Fruit fly (Drosophila melanogaster) whole organism, embryonic: Measurements from ENCODE around the gene CG13041.

Source experiments
- Antp ChIP-seq: fragments of 200-800 bp; sonication (Bioruptor generic); optimal IDR thresholded peaks from 3 replicates; lab custom pipeline; 2016; ENCODE audit warnings: missing biosample characterization, missing genetic modification characterization
- BEAF-32 ChIP-seq: fragments of 200-800 bp; sonication (Bioruptor generic); optimal IDR thresholded peaks from 3 replicates; lab custom pipeline; 2017; ENCODE audit warnings: missing biosample characterization, missing genetic modification characterization, mild to moderate bottlenecking, moderate library complexity, missing genetic modification reagents
- CG10565 ChIP-seq: fragments of 200-800 bp; sonication (Bioruptor generic); optimal IDR thresholded peaks from 3 replicates; lab custom pipeline; 2016; ENCODE audit warnings: missing biosample characterization, mild to moderate bottlenecking, missing genetic modification characterization
- CG11398 ChIP-seq: fragments of 200-800 bp; sonication (Bioruptor generic); optimal IDR thresholded peaks from 2 replicates; lab custom pipeline; 2016; ENCODE audit warnings: missing biosample characterization, missing genetic modification characterization
- CG11695 ChIP-seq: fragments of 200-800 bp; sonication (Bioruptor generic); IDR thresholded peaks from 3 replicates; pipeline ENCODE4 v1.3.6; 2022; ENCODE audit warnings: missing biosample characterization, missing genetic modification characterization
- CG11723 ChIP-seq: fragments of 200-800 bp; sonication (Bioruptor generic); optimal IDR thresholded peaks from 2 replicates; lab custom pipeline; 2017; ENCODE audit warnings: missing biosample characterization, mild to moderate bottlenecking, missing genetic modification characterization
- CG12071 ChIP-seq: fragments of 200-800 bp; sonication (Bioruptor generic); optimal IDR thresholded peaks from 3 replicates; lab custom pipeline; 2018; ENCODE audit warnings: missing biosample characterization, mild to moderate bottlenecking, missing genetic modification characterization
- CG12104 ChIP-seq: fragments of 200-800 bp; sonication (Bioruptor generic); optimal IDR thresholded peaks from 3 replicates; lab custom pipeline; 2016; ENCODE audit warnings: missing biosample characterization, missing genetic modification characterization
- CG14050 ChIP-seq: fragments of 200-800 bp; sonication (Bioruptor generic); IDR thresholded peaks from 3 replicates; pipeline ENCODE4 v1.3.6; 2022; ENCODE audit warnings: missing biosample characterization, missing genetic modification characterization
- CG14441 ChIP-seq: fragments of 200-800 bp; sonication (Bioruptor generic); IDR thresholded peaks from 2 replicates; pipeline ENCODE4 v1.3.6; 2022; ENCODE audit warnings: missing biosample characterization, missing genetic modification characterization
- CG15011 ChIP-seq: fragments of 200-800 bp; sonication (Bioruptor generic); optimal IDR thresholded peaks from 3 replicates; lab custom pipeline; 2018; ENCODE audit warnings: missing biosample characterization, mild to moderate bottlenecking, missing genetic modification characterization
- CG16815 ChIP-seq: fragments of 200-800 bp; sonication (Bioruptor generic); optimal IDR thresholded peaks from 3 replicates; lab custom pipeline; 2017; ENCODE audit warnings: missing biosample characterization, mild to moderate bottlenecking, missing genetic modification characterization
- CG30020 ChIP-seq: fragments of 200-800 bp; optimal IDR thresholded peaks from 2 replicates; lab custom pipeline; 2019; ENCODE audit warnings: missing biosample characterization, mild to moderate bottlenecking, missing genetic modification characterization, moderate library complexity
- CG31365 ChIP-seq: fragments of 200-800 bp; sonication (Bioruptor generic); optimal IDR thresholded peaks from 2 replicates; lab custom pipeline; 2018; ENCODE audit warnings: missing biosample characterization, mild to moderate bottlenecking, missing genetic modification characterization
- CG3847 ChIP-seq: fragments of 200-800 bp; sonication (Bioruptor generic); IDR thresholded peaks from 2 replicates; pipeline ENCODE4 v1.3.6; 2022; ENCODE audit warnings: missing biosample characterization, missing genetic modification characterization
- CG4404 ChIP-seq: fragments of 200-800 bp; sonication (Bioruptor generic); IDR thresholded peaks from 2 replicates; pipeline ENCODE4 v1.3.6; 2022; ENCODE audit warnings: missing biosample characterization, missing genetic modification characterization
- CG8478 ChIP-seq: fragments of >200 bp; optimal IDR thresholded peaks from 2 replicates; lab custom pipeline; 2018
- CG9932 ChIP-seq: fragments of 200-800 bp; sonication (Bioruptor generic); IDR thresholded peaks from 2 replicates; pipeline ENCODE4 v1.3.6; 2022; ENCODE audit warnings: missing biosample characterization, missing genetic modification characterization
- Dbx ChIP-seq: fragments of 200-800 bp; sonication (Bioruptor generic); IDR thresholded peaks from 3 replicates; pipeline ENCODE4 v1.3.6; 2022; ENCODE audit warnings: missing biosample characterization, missing genetic modification characterization
- Dll ChIP-seq: fragments of 200-800 bp; sonication (Bioruptor generic); IDR thresholded peaks from 4 replicates; pipeline ENCODE4 v1.3.6; 2022; ENCODE audit warnings: missing biosample characterization, missing genetic modification characterization; ENCODE audit not compliant: partially characterized antibody
- Drgx ChIP-seq: fragments of 200-800 bp; sonication (Bioruptor generic); IDR thresholded peaks from 2 replicates; pipeline ENCODE4 v1.3.6; 2022; ENCODE audit warnings: missing biosample characterization, missing genetic modification characterization
- H2.0 ChIP-seq: fragments of 200-800 bp; sonication (Bioruptor generic); IDR thresholded peaks from 2 replicates; pipeline ENCODE4 v1.3.6; 2022; ENCODE audit warnings: missing biosample characterization, missing genetic modification characterization
- Hsf ChIP-seq: fragments of 200-800 bp; sonication (Bioruptor generic); optimal IDR thresholded peaks from 3 replicates; lab custom pipeline; 2016; ENCODE audit warnings: missing biosample characterization, missing genetic modification characterization
- MTF-1 ChIP-seq: fragments of 200-800 bp; sonication (Bioruptor generic); optimal IDR thresholded peaks from 2 replicates; lab custom pipeline; 2018; ENCODE audit warnings: missing biosample characterization, mild to moderate bottlenecking, missing genetic modification characterization, borderline replicate concordance
- Med ChIP-seq: fragments of 200-800 bp; sonication (Bioruptor generic); peaks from one replicate; lab custom pipeline; 2016; ENCODE audit warnings: missing biosample characterization, missing genetic modification characterization, mild to moderate bottlenecking, inconsistent platforms, moderate library complexity
- Neu2 ChIP-seq: fragments of 200-800 bp; sonication (Bioruptor generic); optimal IDR thresholded peaks from 3 replicates; lab custom pipeline; 2016; ENCODE audit warnings: missing biosample characterization, missing genetic modification characterization, borderline replicate concordance
- Oaz ChIP-seq: fragments of 200-800 bp; sonication (Bioruptor generic); IDR thresholded peaks from 2 replicates; pipeline ENCODE4 v1.3.6; 2022; ENCODE audit warnings: missing biosample characterization, missing genetic modification characterization
- Six4 ChIP-seq: fragments of 200-800 bp; sonication (Bioruptor generic); optimal IDR thresholded peaks from 2 replicates; lab custom pipeline; 2016; ENCODE audit warnings: missing biosample characterization, missing genetic modification characterization
- ase ChIP-seq: fragments of 200-800 bp; sonication (Bioruptor generic); IDR thresholded peaks from 3 replicates; pipeline ENCODE4 v1.3.6; 2022; ENCODE audit warnings: missing biosample characterization, missing genetic modification characterization
- ato ChIP-seq: fragments of 200-800 bp; sonication (Bioruptor generic); IDR thresholded peaks from 2 replicates; pipeline ENCODE4 v1.3.6; 2022; ENCODE audit warnings: missing biosample characterization, missing genetic modification characterization; ENCODE audit not compliant: partially characterized antibody
- bsh ChIP-seq, 2 experiments: fragments of 200-800 bp; sonication (Bioruptor generic); optimal IDR thresholded peaks; 2 replicates each; lab custom pipeline; 2017 to 2018; ENCODE audit warnings: mild to moderate bottlenecking in 2 of 2, missing biosample characterization in 2 of 2, missing genetic modification characterization in 2 of 2, moderate library complexity in 1 of 2
- corto ChIP-seq: fragments of 200-800 bp; sonication (Bioruptor generic); optimal IDR thresholded peaks from 2 replicates; lab custom pipeline; 2016; ENCODE audit warnings: missing biosample characterization, mild to moderate bottlenecking, missing genetic modification characterization, moderate library complexity
- crol ChIP-seq: fragments of 200-800 bp; sonication (Bioruptor generic); IDR thresholded peaks from 2 replicates; pipeline ENCODE4 v1.3.6; 2022; ENCODE audit warnings: missing biosample characterization, missing genetic modification characterization
- dati ChIP-seq: fragments of 200-800 bp; sonication (Bioruptor generic); IDR thresholded peaks from 2 replicates; pipeline ENCODE4 v1.3.6; 2022; ENCODE audit warnings: missing biosample characterization, missing genetic modification characterization
- eve ChIP-seq, 2 experiments: fragments of >200 bp; optimal IDR thresholded peaks; 2 replicates each; lab custom pipeline; 2017; ENCODE audit warnings: missing biosample characterization in 2 of 2, missing genetic modification characterization in 2 of 2
- hb ChIP-seq: fragments of 200-800 bp; sonication (Bioruptor generic); IDR thresholded peaks from 3 replicates; pipeline ENCODE4 v1.3.6; 2022; ENCODE audit warnings: missing biosample characterization, missing genetic modification characterization; ENCODE audit not compliant: partially characterized antibody
- her ChIP-seq: fragments of 200-800 bp; sonication (Bioruptor generic); optimal IDR thresholded peaks from 2 replicates; lab custom pipeline; 2016; ENCODE audit warnings: missing biosample characterization, missing genetic modification characterization
- lola ChIP-seq, 3 experiments: fragments of >200 bp in 2 of 3; fragments of 200-800 bp in 1 of 3; sonication (Bioruptor generic) in 1 of 3; optimal IDR thresholded peaks; 2 replicates each; lab custom pipeline; 2017 to 2019; ENCODE audit warnings: missing biosample characterization in 3 of 3, missing genetic modification characterization in 3 of 3, mild to moderate bottlenecking in 1 of 3, moderate library complexity in 1 of 3
- nom ChIP-seq: fragments of 200-800 bp; sonication (Bioruptor generic); optimal IDR thresholded peaks from 2 replicates; lab custom pipeline; 2017; ENCODE audit warnings: missing biosample characterization, missing genetic modification characterization, mild to moderate bottlenecking, moderate library complexity, missing genetic modification reagents
- onecut ChIP-seq: fragments of 200-800 bp; sonication (Bioruptor generic); IDR thresholded peaks from 2 replicates; pipeline ENCODE4 v1.3.6; 2022; ENCODE audit warnings: missing biosample characterization, missing genetic modification characterization
- peb ChIP-seq: fragments of 200-800 bp; sonication (Bioruptor generic); IDR thresholded peaks from 2 replicates; pipeline ENCODE4 v1.3.6; 2022; ENCODE audit warnings: missing biosample characterization, missing genetic modification characterization
- psq ChIP-seq: fragments of 200-800 bp; sonication (Bioruptor generic); optimal IDR thresholded peaks from 2 replicates; lab custom pipeline; 2017; ENCODE audit warnings: missing biosample characterization, missing genetic modification characterization
- sens-2 ChIP-seq: fragments of 200-800 bp; sonication (Bioruptor generic); IDR thresholded peaks from 2 replicates; pipeline ENCODE4 v1.3.6; 2022; ENCODE audit warnings: missing biosample characterization, missing genetic modification characterization
- ssp ChIP-seq: fragments of 200-800 bp; sonication (Bioruptor generic); IDR thresholded peaks from 2 replicates; pipeline ENCODE4 v1.3.6; 2022; ENCODE audit warnings: missing biosample characterization, missing genetic modification characterization
- twi ChIP-seq: fragments of 200-800 bp; optimal IDR thresholded peaks from 2 replicates; lab custom pipeline; 2019; ENCODE audit warnings: missing biosample characterization, mild to moderate bottlenecking, missing genetic modification characterization, moderate library complexity
- usp ChIP-seq: fragments of >200 bp; optimal IDR thresholded peaks from 2 replicates; lab custom pipeline; 2017; ENCODE audit warnings: missing biosample characterization, missing genetic modification characterization
- vnd ChIP-seq: fragments of 200-800 bp; sonication (Bioruptor generic); IDR thresholded peaks from 3 replicates; pipeline ENCODE4 v1.3.6; 2022; ENCODE audit warnings: missing biosample characterization, missing genetic modification characterization; ENCODE audit not compliant: partially characterized antibody
- yki ChIP-seq: fragments of >200 bp; optimal IDR thresholded peaks from 3 replicates; lab custom pipeline; 2018

Gene CG13041

dm6 chr3L:16362119-16362653 lies 42.9 kb upstream of the CG13041 start, which contains the start of gene Cpr72Ea:
Cpr72Ea (plus strand) TSS chr3L:16362603.
- TF ChIP-seq CG31365 (tag; lab: Kevin White, UChicago), result no peak
- no peak for TF ChIP-seq CG10565 (GFP tag; lab: Kevin White, UChicago)
- TF ChIP-seq her (GFP tag; lab: Kevin White, UChicago), result no peak
- TF ChIP-seq CG14441, result no peak
- no peak for TF ChIP-seq corto (GFP tag; lab: Kevin White, UChicago)
- TF ChIP-seq H2.0 (GFP tag; lab: Robert Waterston, UW), result no peak
- no peak for TF ChIP-seq ase (GFP tag; lab: Robert Waterston, UW)
- no peak for TF ChIP-seq CG30020
- no peak for TF ChIP-seq MTF-1 (GFP tag; lab: Kevin White, UChicago)

- TF ChIP-seq bsh (GFP tag; optimal IDR thresholded peaks at IDR 0.05; lab: Kevin White, UChicago) (peak in 1 of 2 experiments; percentile 89), CG16815 (GFP tag; lab: Kevin White, UChicago) (no peak), twi (tag; lab: Kevin White, UChicago) (no peak), vnd (GFP tag; lab: Robert Waterston, UW) (no peak), usp (GFP tag; lab: Kevin White, UChicago) (no peak), peb (GFP tag; lab: Robert Waterston, UW) (no peak), eve (GFP tag; optimal IDR thresholded peaks at IDR 0.05; lab: Kevin White, UChicago) (no peak), CG4404 (GFP tag; lab: Robert Waterston, UW) (no peak), Hsf (GFP tag; lab: Kevin White, UChicago) (no peak), Drgx (GFP tag; lab: Robert Waterston, UW) (peak; percentile 21; the same call in 1 of the 2 replicates), onecut (GFP tag; lab: Robert Waterston, UW) (no peak), CG14050 (GFP tag; lab: Robert Waterston, UW) (no peak), CG8478 (peak; percentile 45), psq (no peak), CG11398 (GFP tag; lab: Kevin White, UChicago) (no peak), lola (GFP tag; optimal IDR thresholded peaks at IDR 0.05; lab: Kevin White, UChicago) (no peak), Six4 (GFP tag; lab: Kevin White, UChicago) (no peak), sens-2 (GFP tag; lab: Robert Waterston, UW) (no peak), ato (GFP tag; lab: Robert Waterston, UW) (no peak), nom (GFP tag; lab: Kevin White, UChicago) (peak; percentile 94), CG11723 (no peak), Oaz (no peak), Dll (GFP tag; lab: Robert Waterston, UW) (no peak), Med (peak; percentile 57), Neu2 (GFP tag; lab: Kevin White, UChicago) (no peak), ssp (no peak), crol (no peak), dati (GFP tag; lab: Robert Waterston, UW) (no peak), CG9932 (GFP tag; lab: Robert Waterston, UW) (0 out of 2 replicates have a peak, but pooled peaks have one; percentile 12), yki (lab: Kevin White, UChicago) (no peak), Dbx (GFP tag; lab: Robert Waterston, UW) (0 out of 3 replicates have a peak, but pooled peaks have one; percentile 12), hb (GFP tag; lab: Robert Waterston, UW) (0 out of 3 replicates have a peak, but pooled peaks have one; percentile 28), Antp (no peak), CG3847 (GFP tag; lab: Robert Waterston, UW) (peak; percentile 7; the same call in 1 of the 2 replicates), CG15011 (GFP tag; lab: Kevin White, UChicago) (no peak), CG11695 (GFP tag; lab: Robert Waterston, UW) (no peak), CG12071 (no peak), BEAF-32 (GFP tag; lab: Kevin White, UChicago) (no peak), CG12104 (GFP tag; lab: Kevin White, UChicago) (no peak)
- TF ChIP-seq, all 482 proteins: peak for 9
Observed at dm6 chr3L:16361200-16361815, 42.0 kb upstream of the CG13041 start.
